Fruit fly (Drosophila melanogaster): ENCODE results near the gene CG11756.

Gene CG11756

DNA sequence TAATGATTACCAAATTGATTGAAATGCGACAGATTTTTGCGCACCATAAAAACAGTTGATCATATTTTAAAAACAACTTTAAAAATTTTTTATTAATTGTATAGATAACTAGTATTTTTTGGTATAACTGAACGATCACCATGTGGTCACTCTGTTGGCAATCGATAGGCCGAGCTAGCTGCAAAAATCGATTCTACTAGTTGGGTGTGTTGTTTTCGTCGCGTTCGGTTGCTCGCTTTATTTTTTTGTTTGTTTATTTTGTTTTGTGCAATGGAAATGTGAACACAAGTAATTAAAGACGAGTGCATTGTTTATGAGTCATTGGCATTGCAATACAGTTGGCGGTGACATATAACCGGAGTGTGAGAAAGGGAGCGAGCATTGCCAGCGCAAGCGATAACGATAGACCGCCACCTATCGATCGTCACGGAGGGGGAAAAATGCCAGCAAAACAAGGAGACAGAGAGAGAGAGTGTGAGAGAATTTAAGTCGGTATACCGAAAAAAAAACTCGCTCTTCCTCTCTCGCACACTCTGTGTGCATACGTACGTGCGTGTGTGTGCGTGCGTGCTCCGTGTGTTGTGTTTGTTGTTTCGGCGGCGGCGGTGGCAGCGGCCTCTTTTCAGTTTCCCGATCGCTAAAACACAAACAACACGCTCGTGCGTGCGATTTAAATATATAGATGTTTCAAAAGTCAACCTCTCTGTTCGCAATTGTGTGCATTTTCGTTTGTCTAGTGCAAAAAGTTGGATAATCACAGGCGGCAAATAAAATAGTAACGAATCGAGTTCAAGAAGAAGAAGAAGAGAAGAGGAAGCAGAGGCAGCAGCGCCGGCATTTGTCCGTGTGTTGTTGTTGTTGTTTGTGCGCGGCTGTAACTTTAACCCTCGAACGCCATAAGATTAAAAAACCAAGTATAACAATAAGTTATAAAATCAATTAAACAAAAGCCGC is 41.9 kb downstream of the CG11756 start (continued):
- TF ChIP-seq HLHmδ (GFP tag; optimal IDR thresholded peaks at IDR 0.05) (no peak), CG17361 (GFP tag; IDR thresholded peaks at IDR 0.05) (no peak), en (GFP tag; optimal IDR thresholded peaks at IDR 0.05) (no peak), CG34224 (GFP tag; IDR thresholded peaks at IDR 0.05; ENCODE audit: partially characterized antibody) (peak; percentile 78; the same call in 2 of the 3 replicates), CG15696 (tag; optimal IDR thresholded peaks at IDR 0.05) (no peak), pzg (GFP tag; optimal IDR thresholded peaks at IDR 0.05) (peak; percentile 36), Ptx1 (GFP tag; IDR thresholded peaks at IDR 0.05) (no peak), Bgb (GFP tag; IDR thresholded peaks at IDR 0.05; ENCODE audit: partially characterized antibody) (peak; percentile 71), sens (GFP tag) (peak; percentile 54), klu (GFP tag; IDR thresholded peaks at IDR 0.05) (no peak), CG4617 (GFP tag; optimal IDR thresholded peaks at IDR 0.05; ENCODE audit: borderline replicate concordance) (peak; percentile 49), Dll (GFP tag; IDR thresholded peaks at IDR 0.05; ENCODE audit: partially characterized antibody) (peak; percentile 79), CG14710 (tag; optimal IDR thresholded peaks at IDR 0.05) (peak; percentile 22), wdn (GFP tag; IDR thresholded peaks at IDR 0.05) (no peak), Mad (GFP tag; optimal IDR thresholded peaks at IDR 0.05) (no peak), Dad (GFP tag; optimal IDR thresholded peaks at IDR 0.05) (no peak), zen2 (GFP tag; IDR thresholded peaks at IDR 0.05; ENCODE audit: partially characterized antibody) (peak; percentile 74), cas (GFP tag; IDR thresholded peaks at IDR 0.05) (no peak), CG7928 (GFP tag; optimal IDR thresholded peaks at IDR 0.05) (no peak), exex (tag; optimal IDR thresholded peaks at IDR 0.05) (no peak), hbn (GFP tag; IDR thresholded peaks at IDR 0.05; ENCODE audit: partially characterized antibody) (0 out of 2 replicates have a peak, but pooled peaks have one; percentile 52), kay (GFP tag; optimal IDR thresholded peaks at IDR 0.05) (no peak), CG15269 (tag; optimal IDR thresholded peaks at IDR 0.05) (no peak), CG3281 (GFP tag; optimal IDR thresholded peaks at IDR 0.05) (peak; percentile 5), CG17359 (tag; optimal IDR thresholded peaks at IDR 0.05) (peak; percentile 2), HHEX (GFP tag; optimal IDR thresholded peaks at IDR 0.05) (peak; percentile 3), lola (GFP tag; optimal IDR thresholded peaks at IDR 0.05) (no peak), Scr (GFP tag; IDR thresholded peaks at IDR 0.05; ENCODE audit: partially characterized antibody) (peak; percentile 78), al (GFP tag; IDR thresholded peaks at IDR 0.05) (no peak), CG18476 (GFP tag; optimal IDR thresholded peaks at IDR 0.05) (no peak), CG10654 (GFP tag; optimal IDR thresholded peaks at IDR 0.05) (no peak), CG30020 (tag; optimal IDR thresholded peaks at IDR 0.05) (peak; percentile 28), peb (GFP tag; IDR thresholded peaks at IDR 0.05) (no peak), Dip2 (GFP tag; IDR thresholded peaks at IDR 0.05) (no peak), Optix (GFP tag; IDR thresholded peaks at IDR 0.05) (no peak), unc-4 (GFP tag; IDR thresholded peaks at IDR 0.05; ENCODE audit: partially characterized antibody) (peak; percentile 62), fd96Cb (tag; optimal IDR thresholded peaks at IDR 0.05) (no peak), CG5245 (GFP tag; optimal IDR thresholded peaks at IDR 0.05) (no peak), Dbx (GFP tag; IDR thresholded peaks at IDR 0.05) (0 out of 3 replicates have a peak, but pooled peaks have one; percentile 23), gro (GFP tag; optimal IDR thresholded peaks at IDR 0.05) (no peak), Med (GFP tag) (peak; percentile 54), CG17186 (GFP tag; optimal IDR thresholded peaks at IDR 0.05) (peak; percentile 6), CG10543 (GFP tag; optimal IDR thresholded peaks at IDR 0.05) (no peak), CG17912 (GFP tag; optimal IDR thresholded peaks at IDR 0.05) (no peak), Hr3 (GFP tag; optimal IDR thresholded peaks at IDR 0.05) (no peak), H15 (GFP tag; IDR thresholded peaks at IDR 0.05) (no peak), HmgZ (tag; optimal IDR thresholded peaks at IDR 0.05) (no peak), ftz-f1 (GFP tag; optimal IDR thresholded peaks at IDR 0.05) (no peak)
